Fruit fly (Drosophila melanogaster) whole organism, embryonic: ENCODE measurements around the gene CG31174.

Experiments
- CG10565 ChIP-seq: fragments of 200-800 bp; sonication (Bioruptor generic); optimal IDR thresholded peaks from 3 replicates; lab custom pipeline; 2016; ENCODE audit warnings: missing biosample characterization, mild to moderate bottlenecking, missing genetic modification characterization
- CG12104 ChIP-seq: fragments of 200-800 bp; sonication (Bioruptor generic); optimal IDR thresholded peaks from 3 replicates; lab custom pipeline; 2016; ENCODE audit warnings: missing biosample characterization, missing genetic modification characterization
- CG12299 ChIP-seq: fragments of 200-800 bp; sonication (Bioruptor generic); optimal IDR thresholded peaks from 2 replicates; lab custom pipeline; 2018; ENCODE audit warnings: missing biosample characterization, mild to moderate bottlenecking, missing genetic modification characterization
- CG12744 ChIP-seq: fragments of 200-800 bp; sonication (Bioruptor generic); optimal IDR thresholded peaks from 2 replicates; lab custom pipeline; 2016; ENCODE audit warnings: missing biosample characterization, missing genetic modification characterization
- CG18599 ChIP-seq: fragments of 200-800 bp; sonication (Bioruptor generic); optimal IDR thresholded peaks from 3 replicates; lab custom pipeline; 2017; ENCODE audit warnings: missing biosample characterization, missing genetic modification characterization, mild to moderate bottlenecking, moderate library complexity, missing genetic modification reagents
- CG18764 ChIP-seq: fragments of 200-800 bp; sonication (Bioruptor generic); optimal IDR thresholded peaks from 3 replicates; lab custom pipeline; 2016; ENCODE audit warnings: missing biosample characterization, missing genetic modification characterization
- CG2116 ChIP-seq: fragments of 200-800 bp; sonication (Bioruptor generic); optimal IDR thresholded peaks from 3 replicates; lab custom pipeline; 2018; ENCODE audit warnings: missing biosample characterization, mild to moderate bottlenecking, missing genetic modification characterization
- CG2129 ChIP-seq: fragments of 200-800 bp; sonication (Bioruptor generic); IDR thresholded peaks from 2 replicates; pipeline ENCODE4 v1.3.6; 2022; ENCODE audit warnings: missing biosample characterization, missing genetic modification characterization; ENCODE audit not compliant: partially characterized antibody
- CG2875 ChIP-seq: fragments of 200-800 bp; sonication (Bioruptor generic); optimal IDR thresholded peaks from 2 replicates; lab custom pipeline; 2017; ENCODE audit warnings: missing biosample characterization, mild to moderate bottlenecking, missing genetic modification characterization, missing genetic modification reagents
- CG32772 ChIP-seq: fragments of 200-800 bp; sonication (Bioruptor generic); IDR thresholded peaks from 2 replicates; pipeline ENCODE4 v1.3.6; 2022; ENCODE audit warnings: missing biosample characterization, missing genetic modification characterization
- CG4404 ChIP-seq: fragments of 200-800 bp; sonication (Bioruptor generic); IDR thresholded peaks from 2 replicates; pipeline ENCODE4 v1.3.6; 2022; ENCODE audit warnings: missing biosample characterization, missing genetic modification characterization
- CG4707 ChIP-seq: fragments of 200-800 bp; sonication (Bioruptor generic); optimal IDR thresholded peaks from 2 replicates; lab custom pipeline; 2018; ENCODE audit warnings: missing biosample characterization, mild to moderate bottlenecking, missing genetic modification characterization, moderate library complexity
- CG4730 ChIP-seq: fragments of 200-800 bp; sonication (Bioruptor generic); IDR thresholded peaks from 2 replicates; pipeline ENCODE4 v1.3.6; 2022; ENCODE audit warnings: missing biosample characterization, missing genetic modification characterization
- CG4820 ChIP-seq: fragments of 200-800 bp; sonication (Bioruptor generic); optimal IDR thresholded peaks from 3 replicates; lab custom pipeline; 2016; ENCODE audit warnings: missing biosample characterization, missing genetic modification characterization
- CG7357 ChIP-seq: fragments of 200-800 bp; sonication (Bioruptor generic); IDR thresholded peaks from 3 replicates; pipeline ENCODE4 v1.3.6; 2022; ENCODE audit warnings: missing biosample characterization, missing genetic modification characterization
- CkIIα-i1 ChIP-seq: fragments of 200-800 bp; sonication (Bioruptor generic); IDR thresholded peaks from 2 replicates; pipeline ENCODE4 v1.3.6; 2022; ENCODE audit warnings: missing biosample characterization, missing genetic modification characterization
- Dbx ChIP-seq: fragments of 200-800 bp; sonication (Bioruptor generic); IDR thresholded peaks from 3 replicates; pipeline ENCODE4 v1.3.6; 2022; ENCODE audit warnings: missing biosample characterization, missing genetic modification characterization
- Ets65A ChIP-seq: fragments of 200-800 bp; sonication (Bioruptor generic); peaks from one replicate; lab custom pipeline; 2016; ENCODE audit warnings: missing biosample characterization, missing genetic modification characterization
- Gug ChIP-seq: fragments of 200-800 bp; sonication (Bioruptor generic); IDR thresholded peaks from 4 replicates; pipeline ENCODE4 v1.3.6; 2022; ENCODE audit warnings: missing biosample characterization, missing genetic modification characterization
- HHEX ChIP-seq: fragments of 200-800 bp; sonication (Bioruptor generic); optimal IDR thresholded peaks from 3 replicates; lab custom pipeline; 2017; ENCODE audit warnings: missing biosample characterization, mild to moderate bottlenecking, missing genetic modification characterization, missing genetic modification reagents
- Jarid2 ChIP-seq: fragments of 200-800 bp; sonication (Bioruptor generic); optimal IDR thresholded peaks from 3 replicates; lab custom pipeline; 2017; ENCODE audit warnings: mild to moderate bottlenecking, missing biosample characterization, missing genetic modification reagents, missing genetic modification characterization
- Lpt ChIP-seq: fragments of >200 bp; optimal IDR thresholded peaks from 2 replicates; lab custom pipeline; 2018; ENCODE audit warnings: missing biosample characterization, missing genetic modification characterization
- Max ChIP-seq: fragments of 200-800 bp; sonication (Bioruptor generic); optimal IDR thresholded peaks from 2 replicates; lab custom pipeline; 2016; ENCODE audit warnings: missing biosample characterization, mild to moderate bottlenecking, missing genetic modification characterization
- Nf-YB ChIP-seq: fragments of 200-800 bp; sonication (Bioruptor generic); optimal IDR thresholded peaks from 3 replicates; lab custom pipeline; 2019; ENCODE audit warnings: missing biosample characterization, mild to moderate bottlenecking, missing genetic modification characterization, moderate library complexity
- Pdp1 ChIP-seq, 2 experiments: fragments of 200-800 bp; sonication (Bioruptor generic); optimal IDR thresholded peaks; 3 replicates each; lab custom pipeline; 2016; ENCODE audit warnings: missing biosample characterization in 2 of 2, missing genetic modification characterization in 2 of 2, mild to moderate bottlenecking in 1 of 2, moderate library complexity in 1 of 2
- Ravus ChIP-seq: fragments of 200-800 bp; sonication (Bioruptor generic); IDR thresholded peaks from 2 replicates; pipeline ENCODE4 v1.3.6; 2022; ENCODE audit warnings: missing biosample characterization, missing genetic modification characterization
- Side ChIP-seq: fragments of 200-800 bp; sonication (Bioruptor generic); optimal IDR thresholded peaks from 2 replicates; lab custom pipeline; 2016; ENCODE audit warnings: missing biosample characterization, missing genetic modification characterization
- Vsx1 ChIP-seq: fragments of 200-800 bp; sonication (Bioruptor generic); optimal IDR thresholded peaks from 2 replicates; lab custom pipeline; 2017; ENCODE audit warnings: missing biosample characterization, mild to moderate bottlenecking, missing genetic modification characterization, missing genetic modification reagents
- ci ChIP-seq: fragments of 200-800 bp; sonication (Bioruptor generic); IDR thresholded peaks from 3 replicates; pipeline ENCODE4 v1.3.6; 2022; ENCODE audit warnings: missing biosample characterization, missing genetic modification characterization
- ewg ChIP-seq: fragments of 200-800 bp; sonication (Bioruptor generic); optimal IDR thresholded peaks from 3 replicates; lab custom pipeline; 2017; ENCODE audit warnings: mild to moderate bottlenecking, missing biosample characterization, missing genetic modification reagents, missing genetic modification characterization
- gsb-n ChIP-seq: fragments of 200-800 bp; sonication (Bioruptor generic); optimal IDR thresholded peaks from 3 replicates; lab custom pipeline; 2018; ENCODE audit warnings: missing biosample characterization, mild to moderate bottlenecking, missing genetic modification characterization
- her ChIP-seq: fragments of 200-800 bp; sonication (Bioruptor generic); optimal IDR thresholded peaks from 2 replicates; lab custom pipeline; 2016; ENCODE audit warnings: missing biosample characterization, missing genetic modification characterization
- ind ChIP-seq: fragments of 200-800 bp; sonication (Bioruptor generic); optimal IDR thresholded peaks from 3 replicates; lab custom pipeline; 2016; ENCODE audit warnings: missing biosample characterization, missing genetic modification characterization
- rib ChIP-seq: fragments of 200-800 bp; sonication (Bioruptor generic); IDR thresholded peaks from 2 replicates; pipeline ENCODE4 v1.3.6; 2022; ENCODE audit warnings: missing biosample characterization, missing genetic modification characterization
- row ChIP-seq: fragments of 200-800 bp; sonication (Bioruptor generic); IDR thresholded peaks from 3 replicates; pipeline ENCODE4 v1.3.6; 2022; ENCODE audit warnings: missing biosample characterization, missing genetic modification characterization
- sens ChIP-seq: fragments of 200-800 bp; sonication (Bioruptor generic); peaks from one replicate; lab custom pipeline; 2016; ENCODE audit warnings: missing biosample characterization, missing genetic modification characterization
- shn ChIP-seq: fragments of 200-800 bp; sonication (Bioruptor generic); optimal IDR thresholded peaks from 3 replicates; lab custom pipeline; 2016; ENCODE audit warnings: missing biosample characterization, missing genetic modification characterization
- so ChIP-seq: fragments of 200-800 bp; sonication (Bioruptor generic); IDR thresholded peaks from 3 replicates; pipeline ENCODE4 v1.3.6; 2022; ENCODE audit warnings: missing biosample characterization, missing genetic modification characterization
- stwl ChIP-seq: fragments of 200-800 bp; sonication (Bioruptor generic); optimal IDR thresholded peaks from 3 replicates; lab custom pipeline; 2018; ENCODE audit warnings: missing biosample characterization, mild to moderate bottlenecking, missing genetic modification characterization, moderate library complexity
- unpg ChIP-seq: fragments of 200-800 bp; sonication (Bioruptor generic); optimal IDR thresholded peaks from 3 replicates; lab custom pipeline; 2018; ENCODE audit warnings: missing biosample characterization, mild to moderate bottlenecking, missing genetic modification characterization, moderate library complexity

CG31174 gene

dm6 chr3R:21886861-21887587 is 17.7 kb upstream of the CG31174 start, which contains the start of the genes CG6678 and dnd (continued):
- no peak for TF ChIP-seq CG12104 (GFP tag; lab: Kevin White, UChicago)
- TF ChIP-seq HHEX (GFP tag; lab: Kevin White, UChicago) = no peak
- peak; percentile 43 for TF ChIP-seq sens (GFP tag; lab: Kevin White, UChicago)
- TF ChIP-seq Dbx (GFP tag; lab: Robert Waterston, UW) = no peak
- no peak for TF ChIP-seq Jarid2 (GFP tag; lab: Kevin White, UChicago)
- no peak; the same call in 2 of the 3 replicates for TF ChIP-seq ci
- no peak for TF ChIP-seq Lpt (GFP tag; lab: Kevin White, UChicago)
- TF ChIP-seq ind (GFP tag; lab: Kevin White, UChicago) = no peak
- TF ChIP-seq CG2129 = no peak
- TF ChIP-seq Side (GFP tag; lab: Kevin White, UChicago) = no peak
- TF ChIP-seq unpg (GFP tag; lab: Kevin White, UChicago) = no peak
- TF ChIP-seq ewg (GFP tag; lab: Kevin White, UChicago) = no peak
- TF ChIP-seq CG2875 (GFP tag; lab: Kevin White, UChicago) = no peak
- TF ChIP-seq Vsx1 = peak; percentile 91
- TF ChIP-seq CG32772 (GFP tag; lab: Robert Waterston, UW) = no peak
- no peak for TF ChIP-seq CG10565 (GFP tag; lab: Kevin White, UChicago)
- TF ChIP-seq CG4820 (GFP tag; lab: Kevin White, UChicago) = no peak

- TF ChIP-seq unpg (GFP tag; lab: Kevin White, UChicago) (no peak), stwl (tag; lab: Kevin White, UChicago) (no peak), her (GFP tag; lab: Kevin White, UChicago) (no peak), CG2116 (GFP tag; lab: Kevin White, UChicago) (no peak), Gug (GFP tag; lab: Robert Waterston, UW) (no peak), shn (GFP tag; lab: Kevin White, UChicago) (no peak), rib (GFP tag; lab: Robert Waterston, UW) (no peak), Ets65A (GFP tag; lab: Kevin White, UChicago) (no peak), CG18599 (no peak), gsb-n (tag; lab: Kevin White, UChicago) (no peak), CkIIα-i1 (GFP tag; lab: Robert Waterston, UW) (no peak), Max (GFP tag; lab: Kevin White, UChicago) (no peak), CG4730 (GFP tag; lab: Robert Waterston, UW) (no peak)
Observed at dm6 chr3R:21885450-21885849, 16.1 kb upstream of the CG31174 start, which contains the start of gene CG17819. CG17819 (minus strand) TSS chr3R:21885550.

dm6 chr3R:21884354-21884753 is 15.0 kb upstream of the CG31174 start, which contains the start of gene fit:
fit (minus strand) TSS chr3R:21884454.
- TF ChIP-seq so (GFP tag; lab: Robert Waterston, UW) = no peak
- TF ChIP-seq CG12299 (tag; lab: Kevin White, UChicago) = no peak
- no peak for TF ChIP-seq CG4707 (GFP tag; lab: Kevin White, UChicago)
- no peak for TF ChIP-seq Pdp1 (GFP tag; optimal IDR thresholded peaks at IDR 0.05; lab: Kevin White, UChicago)
- no peak for TF ChIP-seq row (GFP tag; lab: Robert Waterston, UW)
- no peak for TF ChIP-seq Ravus (GFP tag; lab: Robert Waterston, UW)
- TF ChIP-seq CG7357 = no peak
- no peak for TF ChIP-seq CG12744 (GFP tag; lab: Kevin White, UChicago)
- no peak for TF ChIP-seq CG4404 (GFP tag; lab: Robert Waterston, UW)
- no peak for TF ChIP-seq Nf-YB
- TF ChIP-seq CG18764 (GFP tag; lab: Kevin White, UChicago) = no peak
